Fruit fly (Drosophila melanogaster) whole organism, prepupa: ENCODE results near the gene Hakai.

Source experiments
- CG11294 ChIP-seq: fragments of 200-800 bp; sonication (Bioruptor generic); IDR thresholded peaks from 2 replicates; pipeline ENCODE4 v1.3.6; 2022; ENCODE audit warnings: missing biosample characterization, missing genetic modification characterization
- CG16779 ChIP-seq: fragments of 200-800 bp; sonication (Bioruptor generic); optimal IDR thresholded peaks from 3 replicates; lab custom pipeline; 2017; ENCODE audit warnings: missing biosample characterization, mild to moderate bottlenecking, missing genetic modification characterization
- CG32006 ChIP-seq: fragments of 200-800 bp; sonication (Bioruptor generic); optimal IDR thresholded peaks from 3 replicates; lab custom pipeline; 2017; ENCODE audit warnings: missing biosample characterization, mild to moderate bottlenecking, missing genetic modification characterization
- CG6808 ChIP-seq: fragments of 200-800 bp; sonication (Bioruptor generic); optimal IDR thresholded peaks from 3 replicates; lab custom pipeline; 2017; ENCODE audit warnings: missing biosample characterization, missing genetic modification characterization, mild to moderate bottlenecking, moderate library complexity, missing genetic modification reagents
- CG6854 ChIP-seq: fragments of 200-800 bp; sonication (Bioruptor generic); optimal IDR thresholded peaks from 2 replicates; lab custom pipeline; 2017; ENCODE audit warnings: missing biosample characterization, mild to moderate bottlenecking, missing genetic modification characterization
- CG8632 ChIP-seq: fragments of 200-800 bp; sonication (Bioruptor generic); optimal IDR thresholded peaks from 3 replicates; lab custom pipeline; 2016; ENCODE audit warnings: missing biosample characterization, missing genetic modification characterization
- Eip75B ChIP-seq: fragments of 200-800 bp; sonication (Bioruptor generic); optimal IDR thresholded peaks from 3 replicates; lab custom pipeline; 2016; ENCODE audit warnings: missing biosample characterization, missing genetic modification characterization
- Gug ChIP-seq: fragments of 200-800 bp; sonication (Bioruptor generic); IDR thresholded peaks from 2 replicates; pipeline ENCODE4 v1.3.6; 2022; ENCODE audit warnings: missing biosample characterization, missing genetic modification characterization
- Lpt ChIP-seq: fragments of 200-800 bp; sonication (Bioruptor generic); optimal IDR thresholded peaks from 3 replicates; lab custom pipeline; 2016; ENCODE audit warnings: missing biosample characterization, missing genetic modification characterization
- cyc ChIP-seq: fragments of 200-800 bp; sonication (Bioruptor generic); optimal IDR thresholded peaks from 3 replicates; lab custom pipeline; 2016; ENCODE audit warnings: missing biosample characterization, missing genetic modification characterization
- dsx ChIP-seq: fragments of 200-800 bp; optimal IDR thresholded peaks from 3 replicates; lab custom pipeline; 2019; ENCODE audit warnings: missing biosample characterization, mild to moderate bottlenecking, missing genetic modification characterization, moderate library complexity; ENCODE audit not compliant: poor library complexity, severe bottlenecking
- eg ChIP-seq: fragments of 200-800 bp; sonication (Bioruptor generic); IDR thresholded peaks from 3 replicates; pipeline ENCODE4 v1.3.6; 2022; ENCODE audit warnings: missing biosample characterization, missing genetic modification characterization

DNA sequence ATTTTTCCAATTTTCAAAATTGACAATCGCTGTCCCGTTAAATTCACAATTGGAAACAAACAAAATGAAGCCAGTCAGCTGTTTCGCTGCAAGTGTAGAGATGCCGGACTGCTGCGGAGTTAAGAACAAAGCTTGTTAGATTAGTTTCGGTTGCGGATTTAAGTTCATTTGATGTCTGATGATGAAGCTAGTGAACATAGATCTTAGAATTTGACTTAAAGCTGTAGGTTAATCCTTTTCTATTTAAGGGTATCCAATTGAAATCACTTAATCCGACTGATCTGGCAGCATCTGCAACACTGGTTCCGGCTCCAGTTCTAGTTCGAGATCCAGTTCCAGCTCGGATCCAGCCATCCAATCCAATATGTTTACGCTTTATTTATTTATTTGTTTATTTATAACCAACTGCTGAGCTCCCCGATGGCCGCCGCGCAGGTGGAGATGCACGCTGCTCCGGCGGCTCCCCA is 1.7 kb upstream of the Hakai start, which contains the start of the genes PCNA2 and CG10366:
- no peak for TF ChIP-seq CG6854 (GFP tag; lab: Kevin White, UChicago)
- TF ChIP-seq CG32006: peak; percentile 38
- TF ChIP-seq Eip75B: peak; percentile 50
- TF ChIP-seq CG16779 (tag; lab: Kevin White, UChicago): no peak
- TF ChIP-seq dsx: no peak
- no peak; the same call in 1 of the 2 replicates for TF ChIP-seq Gug (GFP tag; lab: Robert Waterston, UW)
- no peak for TF ChIP-seq CG6808 (GFP tag; lab: Kevin White, UChicago)
- no peak for TF ChIP-seq CG8632 (GFP tag; lab: Kevin White, UChicago)
- no peak for TF ChIP-seq CG11294 (GFP tag; lab: Robert Waterston, UW)
- no peak; the same call in 2 of the 3 replicates for TF ChIP-seq eg (GFP tag; lab: Robert Waterston, UW)
- peak; percentile 70 for TF ChIP-seq cyc (GFP tag; lab: Kevin White, UChicago)
- TF ChIP-seq Lpt (GFP tag; lab: Kevin White, UChicago): peak; percentile 14
